Worm (Caenorhabditis elegans) whole organism, mixed stage, embryonic: Measurements from ENCODE around the gene T06D8.2.

ENCODE experiments used
- ceh-39 ChIP-seq: fragments of 150-350 bp; optimal IDR thresholded peaks from 2 replicates; lab custom pipeline; 2014; ENCODE audit warnings: missing biosample characterization, missing genetic modification characterization
- cnd-1 ChIP-seq: fragments of 200-800 bp; sonication (Bioruptor generic); optimal IDR thresholded peaks from 2 replicates; lab custom pipeline; 2018; ENCODE audit warnings: mild to moderate bottlenecking, missing genetic modification characterization, missing compliant biosample characterization
- drap-1 ChIP-seq: fragments of 200-800 bp; sonication (Bioruptor generic); optimal IDR thresholded peaks from 3 replicates; lab custom pipeline; 2018; ENCODE audit warnings: mild to moderate bottlenecking, missing genetic modification characterization, missing compliant biosample characterization
- elt-1 ChIP-seq: sonication (generic microtip); optimal IDR thresholded peaks from 2 replicates; lab custom pipeline; 2017; ENCODE audit warnings: missing genetic modification characterization, mild to moderate bottlenecking, missing compliant biosample characterization, antibody characterized with exemption, moderate library complexity, borderline replicate concordance; ENCODE audit not compliant: insufficient read depth
- ham-2 ChIP-seq: fragments of 200-800 bp; sonication (Bioruptor generic); optimal IDR thresholded peaks from 2 replicates; lab custom pipeline; 2018; ENCODE audit warnings: mild to moderate bottlenecking, missing genetic modification characterization, missing compliant biosample characterization
- hlh-1 ChIP-seq: fragments of 150-350 bp; optimal IDR thresholded peaks from 2 replicates; lab custom pipeline; 2014; ENCODE audit warnings: missing biosample characterization, missing genetic modification reagents, missing genetic modification characterization
- lsy-2 ChIP-seq: fragments of 150-350 bp; optimal IDR thresholded peaks from 2 replicates; lab custom pipeline; 2014; ENCODE audit warnings: missing biosample characterization, missing genetic modification characterization
- nhr-76 ChIP-seq: sonication (generic microtip); optimal IDR thresholded peaks from 2 replicates; lab custom pipeline; 2017; ENCODE audit warnings: missing biosample characterization, missing genetic modification characterization
- pha-4 ChIP-seq: fragments of 150-350 bp; optimal IDR thresholded peaks from 2 replicates; lab custom pipeline; 2018; ENCODE audit warnings: missing biosample characterization, missing genetic modification reagents, missing genetic modification characterization
- sptf-1 ChIP-seq: sonication (generic microtip); optimal IDR thresholded peaks from 2 replicates; lab custom pipeline; 2017; ENCODE audit warnings: mild to moderate bottlenecking, missing genetic modification characterization, moderate library complexity, missing compliant biosample characterization

Gene T06D8.2

DNA sequence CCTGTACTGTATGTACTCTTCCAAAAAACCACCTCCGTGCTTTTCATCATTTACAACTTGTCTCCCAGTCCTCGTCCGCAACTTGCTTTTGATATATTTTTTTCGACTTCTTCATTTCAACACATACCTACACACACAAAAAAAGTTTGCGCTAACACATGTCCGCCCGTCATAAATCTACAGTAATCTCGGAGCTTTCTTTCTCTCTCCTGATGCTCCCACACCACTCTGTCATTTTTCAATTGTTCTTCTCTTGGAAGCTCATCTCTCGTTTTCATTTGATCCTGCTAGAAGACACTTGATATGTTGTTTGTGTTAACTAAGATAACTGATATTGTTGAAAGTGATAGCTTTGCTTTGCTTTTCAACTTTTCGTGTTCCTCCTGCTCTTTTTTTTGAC is 54.7 kb downstream of the T06D8.2 start:
- TF ChIP-seq cnd-1 (tag; lab: Kevin White, UChicago) = no peak
- TF ChIP-seq ham-2 (GFP tag; lab: Kevin White, UChicago) = no peak
- TF ChIP-seq hlh-1 (tag; lab: Kevin White, UChicago) = peak; percentile 15
- TF ChIP-seq drap-1 (GFP tag; lab: Kevin White, UChicago) = no peak
- no peak for TF ChIP-seq ceh-39 (tag; lab: Kevin White, UChicago)
- no peak for TF ChIP-seq nhr-76
- TF ChIP-seq pha-4 (tag; lab: Kevin White, UChicago) = no peak
- TF ChIP-seq elt-1 (tag; lab: Kevin White, UChicago) = no peak

DNA sequence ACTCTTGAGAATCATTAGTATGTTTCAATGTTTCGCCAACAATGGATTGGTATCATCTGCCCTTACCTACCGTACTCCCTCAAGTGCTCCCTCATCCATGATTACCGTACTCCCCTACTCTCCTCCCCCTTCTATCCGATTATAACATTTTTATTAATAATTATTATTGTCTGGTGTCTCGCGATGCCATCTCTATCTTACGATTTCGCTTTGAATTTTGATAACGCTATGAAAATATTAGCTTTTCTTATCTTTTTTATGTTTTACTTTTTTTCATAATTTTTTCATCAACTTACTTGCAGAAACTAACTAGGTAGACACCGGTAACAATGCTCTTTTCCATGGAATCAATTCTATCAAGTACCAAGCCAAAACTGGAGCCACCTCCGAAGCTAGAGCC is 55.2 kb downstream of the T06D8.2 start, which contains the start of gene unc-130:
unc-130 (plus strand) TSS at position 301 of the 400 bp plus-strand sequence.
- TF ChIP-seq lsy-2 (tag; lab: Kevin White, UChicago) = peak; percentile 65
- no peak for TF ChIP-seq sptf-1 (tag; lab: Kevin White, UChicago)
- TF ChIP-seq, all 35 proteins: peak for 1
